Fruit fly (Drosophila melanogaster) whole organism, wandering third instar larva: Measurements from ENCODE around the gene CG31638.

Experiments
- Abd-B ChIP-seq: fragments of >200 bp; optimal IDR thresholded peaks from 2 replicates; lab custom pipeline; 2017; ENCODE audit warnings: missing biosample characterization, missing genetic modification characterization
- CG32264 ChIP-seq: fragments of 200-800 bp; sonication (Bioruptor generic); optimal IDR thresholded peaks from 2 replicates; lab custom pipeline; 2016; ENCODE audit warnings: missing biosample characterization, missing genetic modification characterization
- CG9705 ChIP-seq: fragments of 200-800 bp; sonication (Bioruptor generic); optimal IDR thresholded peaks from 2 replicates; lab custom pipeline; 2018; ENCODE audit warnings: missing biosample characterization, mild to moderate bottlenecking, missing genetic modification characterization
- CrebA ChIP-seq: fragments of 200-800 bp; sonication (Bioruptor generic); optimal IDR thresholded peaks from 2 replicates; lab custom pipeline; 2016; ENCODE audit warnings: missing biosample characterization, mild to moderate bottlenecking, missing genetic modification characterization, borderline replicate concordance
- Dfd ChIP-seq: fragments of >200 bp; optimal IDR thresholded peaks from 2 replicates; lab custom pipeline; 2017; ENCODE audit warnings: missing biosample characterization, missing genetic modification characterization
- Dif ChIP-seq: fragments of 200-275, 200-300 bp; sonication (Bioruptor generic); optimal IDR thresholded peaks from 2 replicates; lab custom pipeline; 2018; ENCODE audit warnings: missing biosample characterization, missing genetic modification characterization; ENCODE audit not compliant: partially characterized antibody
- GATAd ChIP-seq: sonication (Bioruptor generic); optimal IDR thresholded peaks from 2 replicates; lab custom pipeline; 2016; ENCODE audit warnings: missing biosample characterization, missing genetic modification characterization
- HLH106 ChIP-seq: fragments of 200-800 bp; optimal IDR thresholded peaks from 3 replicates; lab custom pipeline; 2019; ENCODE audit warnings: missing biosample characterization, mild to moderate bottlenecking, missing genetic modification characterization, moderate library complexity
- Hnf4 ChIP-seq: fragments of 200-800 bp; sonication (Bioruptor generic); optimal IDR thresholded peaks from 2 replicates; lab custom pipeline; 2016; ENCODE audit warnings: missing biosample characterization, mild to moderate bottlenecking, missing genetic modification characterization
- Hr78 ChIP-seq: fragments of >200 bp; optimal IDR thresholded peaks from 2 replicates; lab custom pipeline; 2017; ENCODE audit warnings: missing biosample characterization, missing genetic modification characterization
- Hr83 ChIP-seq: fragments of 200-300 bp; sonication (Bioruptor generic); optimal IDR thresholded peaks from 2 replicates; lab custom pipeline; 2016; ENCODE audit warnings: missing biosample characterization, mild to moderate bottlenecking, missing genetic modification characterization, moderate library complexity; ENCODE audit not compliant: poor library complexity, severe bottlenecking
- Jra ChIP-seq: sonication (Bioruptor generic); optimal IDR thresholded peaks from 2 replicates; lab custom pipeline; 2016; ENCODE audit warnings: missing biosample characterization, missing genetic modification characterization
- Mio ChIP-seq: sonication (Bioruptor generic); optimal IDR thresholded peaks from 2 replicates; lab custom pipeline; 2016; ENCODE audit warnings: missing biosample characterization, missing genetic modification characterization
- Myc ChIP-seq: fragments of >200 bp; optimal IDR thresholded peaks from 2 replicates; lab custom pipeline; 2017
- N ChIP-seq: fragments of >200 bp; optimal IDR thresholded peaks from 2 replicates; lab custom pipeline; 2018; ENCODE audit warnings: missing biosample characterization, missing external identifiers, missing genetic modification characterization
- OdsH ChIP-seq: fragments of 200-800 bp; sonication (Bioruptor generic); optimal IDR thresholded peaks from 2 replicates; lab custom pipeline; 2016; ENCODE audit warnings: missing biosample characterization, mild to moderate bottlenecking, missing genetic modification characterization
- Rel ChIP-seq, 2 experiments: fragments of 200-800 bp; sonication (Bioruptor generic) in 1 of 2; optimal IDR thresholded peaks; 2 replicates in 1 of 2; 3 replicates in 1 of 2; lab custom pipeline; 2016 to 2019; ENCODE audit warnings: mild to moderate bottlenecking in 2 of 2, missing biosample characterization in 2 of 2, missing genetic modification characterization in 2 of 2, moderate library complexity in 1 of 2
- Sp1 ChIP-seq: fragments of 200-800 bp; sonication (Bioruptor generic); optimal IDR thresholded peaks from 3 replicates; lab custom pipeline; 2019; ENCODE audit warnings: missing biosample characterization, mild to moderate bottlenecking, missing genetic modification characterization, moderate library complexity
- Vsx2 ChIP-seq: fragments of 200-300, 225-300 bp; sonication (Bioruptor generic); optimal IDR thresholded peaks from 2 replicates; lab custom pipeline; 2018; ENCODE audit warnings: missing biosample characterization, missing genetic modification characterization; ENCODE audit not compliant: partially characterized antibody
- br ChIP-seq: fragments of 200-800 bp; sonication (Bioruptor generic); optimal IDR thresholded peaks from 2 replicates; lab custom pipeline; 2016; ENCODE audit warnings: missing biosample characterization, missing genetic modification characterization
- brk ChIP-seq: fragments of 200-800 bp; sonication (Bioruptor generic); optimal IDR thresholded peaks from 2 replicates; lab custom pipeline; 2016; ENCODE audit warnings: missing biosample characterization, mild to moderate bottlenecking, missing genetic modification characterization
- dl ChIP-seq, 2 experiments: fragments of 175-275, 200-275 bp in 1 of 2; fragments of 200-275 bp in 1 of 2; sonication (Bioruptor generic); optimal IDR thresholded peaks; lab custom pipeline; 2018; ENCODE audit warnings: mild to moderate bottlenecking in 2 of 2, missing biosample characterization in 2 of 2, missing genetic modification characterization in 2 of 2, moderate library complexity in 2 of 2; ENCODE audit not compliant: partially characterized antibody in 2 of 2, insufficient read depth in 1 of 2
- dmrt93B ChIP-seq: fragments of 200-800 bp; sonication (Bioruptor generic); optimal IDR thresholded peaks from 2 replicates; lab custom pipeline; 2018; ENCODE audit warnings: missing biosample characterization, mild to moderate bottlenecking, missing genetic modification characterization
- dsf ChIP-seq: sonication (Bioruptor generic); optimal IDR thresholded peaks from 2 replicates; lab custom pipeline; 2016; ENCODE audit warnings: missing biosample characterization, missing genetic modification characterization, borderline replicate concordance
- ey ChIP-seq: fragments of 200-800 bp; sonication (Bioruptor generic); optimal IDR thresholded peaks from 2 replicates; lab custom pipeline; 2016; ENCODE audit warnings: missing biosample characterization, missing genetic modification characterization
- foxo ChIP-seq, 2 experiments: fragments of 200-800 bp; sonication (Bioruptor generic); optimal IDR thresholded peaks; 2 replicates in 1 of 2; 3 replicates in 1 of 2; lab custom pipeline; 2016 to 2017; ENCODE audit warnings: missing biosample characterization in 2 of 2, missing genetic modification characterization in 2 of 2
- fru ChIP-seq: fragments of 200-800 bp; sonication (Bioruptor generic); optimal IDR thresholded peaks from 3 replicates; lab custom pipeline; 2016; ENCODE audit warnings: missing biosample characterization, mild to moderate bottlenecking, missing genetic modification characterization
- h ChIP-seq: fragments of 200-800 bp; sonication (Bioruptor generic); optimal IDR thresholded peaks from 3 replicates; lab custom pipeline; 2016; ENCODE audit warnings: missing biosample characterization, mild to moderate bottlenecking, missing genetic modification characterization
- jim ChIP-seq: fragments of 175-275, 200-325 bp; sonication (Bioruptor generic); optimal IDR thresholded peaks from 2 replicates; lab custom pipeline; 2016; ENCODE audit warnings: missing biosample characterization, mild to moderate bottlenecking, missing genetic modification characterization
- lola ChIP-seq: fragments of >200 bp; optimal IDR thresholded peaks from 2 replicates; lab custom pipeline; 2017; ENCODE audit warnings: missing biosample characterization, missing genetic modification characterization
- pan ChIP-seq: fragments of >200 bp; optimal IDR thresholded peaks from 2 replicates; lab custom pipeline; 2017
- psq ChIP-seq: fragments of 200-800 bp; sonication (Bioruptor generic); optimal IDR thresholded peaks from 3 replicates; lab custom pipeline; 2017; ENCODE audit warnings: missing biosample characterization, mild to moderate bottlenecking, missing genetic modification characterization, moderate library complexity
- rgr ChIP-seq: fragments of 200-800 bp; sonication (Bioruptor generic); optimal IDR thresholded peaks from 3 replicates; lab custom pipeline; 2016; ENCODE audit warnings: missing biosample characterization, mild to moderate bottlenecking, missing genetic modification characterization
- sage ChIP-seq: fragments of 200-800 bp; sonication (Bioruptor generic); optimal IDR thresholded peaks from 2 replicates; lab custom pipeline; 2016; ENCODE audit warnings: missing biosample characterization, mild to moderate bottlenecking, missing genetic modification characterization
- sv ChIP-seq: fragments of 200-800 bp; sonication (Bioruptor generic); optimal IDR thresholded peaks from 3 replicates; lab custom pipeline; 2016; ENCODE audit warnings: missing biosample characterization, missing genetic modification characterization
- tai ChIP-seq: sonication (Bioruptor generic); optimal IDR thresholded peaks from 2 replicates; lab custom pipeline; 2016; ENCODE audit warnings: missing biosample characterization, missing genetic modification characterization
- usp ChIP-seq: fragments of >200 bp; optimal IDR thresholded peaks from 2 replicates; lab custom pipeline; 2017; ENCODE audit warnings: missing biosample characterization, missing genetic modification characterization
- woc ChIP-seq: sonication (Bioruptor generic); optimal IDR thresholded peaks from 2 replicates; lab custom pipeline; 2016; ENCODE audit warnings: missing biosample characterization, mild to moderate bottlenecking, missing genetic modification characterization

Gene CG31638

dm6 chr2L:6471978-6472776 lies 18.7 kb upstream of the CG31638 start (continued):
- TF ChIP-seq Jra (GFP tag; lab: Kevin White, UChicago) = no peak
- TF ChIP-seq Vsx2 (GFP tag; lab: Kevin White, UChicago) = no peak
- no peak for TF ChIP-seq N (GFP tag; lab: Kevin White, UChicago)
- no peak for TF ChIP-seq sv (GFP tag; lab: Kevin White, UChicago)

dm6 chr2L:6473076-6474037 lies 17.5 kb upstream of the CG31638 start, which contains the start of gene mmy:
mmy (minus strand) TSS chr2L:6473904.
- TF ChIP-seq lola (GFP tag; lab: Kevin White, UChicago) (no peak), Hnf4 (GFP tag; lab: Kevin White, UChicago) (no peak), jim (GFP tag; lab: Kevin White, UChicago) (peak; percentile 77), usp (GFP tag; lab: Kevin White, UChicago) (no peak), Dfd (no peak), CrebA (GFP tag; lab: Kevin White, UChicago) (no peak), N (GFP tag; lab: Kevin White, UChicago) (peak; percentile 56), Hr83 (GFP tag; lab: Kevin White, UChicago) (peak; percentile 49), Mio (GFP tag; lab: Kevin White, UChicago) (no peak), Vsx2 (GFP tag; lab: Kevin White, UChicago) (no peak), sv (GFP tag; lab: Kevin White, UChicago) (no peak), CG32264 (GFP tag; lab: Kevin White, UChicago) (no peak), HLH106 (peak; percentile 53), fru (GFP tag; lab: Kevin White, UChicago) (peak; percentile 64), pan (lab: Kevin White, UChicago) (peak; percentile 62), ey (GFP tag; lab: Kevin White, UChicago) (peak; percentile 34), brk (peak; percentile 24), Dif (no peak), Myc (no peak), br (GFP tag; lab: Kevin White, UChicago) (peak; percentile 45), GATAd (no peak), woc (GFP tag; lab: Kevin White, UChicago) (peak; percentile 9), OdsH (GFP tag; lab: Kevin White, UChicago) (peak; percentile 51), rgr (peak; percentile 66), Sp1 (GFP tag; lab: Kevin White, UChicago) (peak; percentile 70), dsf (no peak), sage (GFP tag; lab: Kevin White, UChicago) (peak; percentile 52), Jra (GFP tag; lab: Kevin White, UChicago) (peak; percentile 33), tai (no peak), Hr78 (GFP tag; lab: Kevin White, UChicago) (no peak), Abd-B (GFP tag; lab: Kevin White, UChicago) (no peak), CG9705 (GFP tag; lab: Kevin White, UChicago) (no peak), dl (GFP tag; optimal IDR thresholded peaks at IDR 0.05; lab: Kevin White, UChicago; ENCODE audit: insufficient read depth in 1 of 2, partially characterized antibody in 2 of 2) (peak; percentile 19 to 53), Rel (GFP tag; optimal IDR thresholded peaks at IDR 0.05; lab: Kevin White, UChicago) (peak; percentile 35), Rel (tag; optimal IDR thresholded peaks at IDR 0.05; lab: Kevin White, UChicago) (peak; percentile 92), dmrt93B (GFP tag; lab: Kevin White, UChicago) (no peak), foxo (GFP tag; optimal IDR thresholded peaks at IDR 0.05; lab: Kevin White, UChicago) (peak in 1 of 2 experiments; percentile 59), psq (GFP tag; lab: Kevin White, UChicago) (peak; percentile 11), h (GFP tag; lab: Kevin White, UChicago) (peak; percentile 38)
